Fruit fly (Drosophila melanogaster) whole organism, embryonic: Measurements from ENCODE around the gene CG13653.

Experiments used
- CG11560 ChIP-seq: fragments of 200-800 bp; sonication (Bioruptor generic); IDR thresholded peaks from 3 replicates; pipeline ENCODE4 v1.3.6; 2022; ENCODE audit warnings: missing biosample characterization, missing genetic modification characterization
- CG11695 ChIP-seq: fragments of 200-800 bp; sonication (Bioruptor generic); IDR thresholded peaks from 3 replicates; pipeline ENCODE4 v1.3.6; 2022; ENCODE audit warnings: missing biosample characterization, missing genetic modification characterization
- CG13123 ChIP-seq: fragments of 200-800 bp; sonication (Bioruptor generic); optimal IDR thresholded peaks from 2 replicates; lab custom pipeline; 2016; ENCODE audit warnings: missing biosample characterization, missing genetic modification characterization
- CG1529 ChIP-seq: fragments of 200-800 bp; sonication (Bioruptor generic); optimal IDR thresholded peaks from 3 replicates; lab custom pipeline; 2018; ENCODE audit warnings: missing biosample characterization, missing genetic modification characterization
- CG15479 ChIP-seq: fragments of 200-800 bp; sonication (Bioruptor generic); optimal IDR thresholded peaks from 3 replicates; lab custom pipeline; 2019; ENCODE audit warnings: missing biosample characterization, mild to moderate bottlenecking, missing genetic modification characterization, moderate library complexity
- CG17361 ChIP-seq: fragments of 200-800 bp; sonication (Bioruptor generic); IDR thresholded peaks from 3 replicates; pipeline ENCODE4 v1.3.6; 2022; ENCODE audit warnings: missing biosample characterization, missing genetic modification characterization
- CG3065 ChIP-seq: fragments of 200-800 bp; sonication (Bioruptor generic); optimal IDR thresholded peaks from 2 replicates; lab custom pipeline; 2016; ENCODE audit warnings: missing biosample characterization, missing genetic modification characterization
- CG34376 ChIP-seq: fragments of 200-800 bp; sonication (Bioruptor generic); optimal IDR thresholded peaks from 2 replicates; lab custom pipeline; 2018; ENCODE audit warnings: missing biosample characterization, mild to moderate bottlenecking, missing genetic modification characterization
- CG42726 ChIP-seq: fragments of 200-800 bp; sonication (Bioruptor generic); IDR thresholded peaks from 2 replicates; pipeline ENCODE4 v1.3.6; 2022; ENCODE audit warnings: missing biosample characterization, missing genetic modification characterization; ENCODE audit not compliant: partially characterized antibody
- CG5180 ChIP-seq: fragments of 200-800 bp; sonication (Bioruptor generic); optimal IDR thresholded peaks from 3 replicates; lab custom pipeline; 2017; ENCODE audit warnings: missing biosample characterization, missing genetic modification characterization, mild to moderate bottlenecking, moderate library complexity, missing genetic modification reagents
- CG5953 ChIP-seq: fragments of 200-800 bp; sonication (Bioruptor generic); IDR thresholded peaks from 2 replicates; pipeline ENCODE4 v1.3.6; 2022; ENCODE audit warnings: missing biosample characterization, missing genetic modification characterization
- Dek ChIP-seq: fragments of 200-800 bp; sonication (Bioruptor generic); optimal IDR thresholded peaks from 3 replicates; lab custom pipeline; 2019; ENCODE audit warnings: missing biosample characterization, mild to moderate bottlenecking, missing genetic modification characterization, moderate library complexity
- Dip3 ChIP-seq: fragments of 200-800 bp; sonication (Bioruptor generic); optimal IDR thresholded peaks from 3 replicates; lab custom pipeline; 2016; ENCODE audit warnings: missing biosample characterization, missing genetic modification characterization
- Dp ChIP-seq: fragments of 200-800 bp; sonication (Bioruptor generic); optimal IDR thresholded peaks from 2 replicates; lab custom pipeline; 2018; ENCODE audit warnings: missing biosample characterization, mild to moderate bottlenecking, missing genetic modification characterization, moderate library complexity
- Eip74EF ChIP-seq, 2 experiments: fragments of 200-800 bp in 1 of 2; fragments of >200 bp in 1 of 2; sonication (Bioruptor generic) in 1 of 2; optimal IDR thresholded peaks; 2 replicates each; lab custom pipeline; 2017 to 2019; ENCODE audit warnings: missing biosample characterization in 2 of 2, missing genetic modification characterization in 2 of 2, mild to moderate bottlenecking in 1 of 2, moderate library complexity in 1 of 2
- Fer1 ChIP-seq: fragments of 200-800 bp; sonication (Bioruptor generic); optimal IDR thresholded peaks from 2 replicates; lab custom pipeline; 2017; ENCODE audit warnings: missing biosample characterization, mild to moderate bottlenecking, missing genetic modification characterization
- HHEX ChIP-seq: fragments of 200-800 bp; sonication (Bioruptor generic); optimal IDR thresholded peaks from 3 replicates; lab custom pipeline; 2017; ENCODE audit warnings: missing biosample characterization, mild to moderate bottlenecking, missing genetic modification characterization, missing genetic modification reagents
- Med ChIP-seq: fragments of 200-800 bp; sonication (Bioruptor generic); peaks from one replicate; lab custom pipeline; 2016; ENCODE audit warnings: missing biosample characterization, missing genetic modification characterization, mild to moderate bottlenecking, inconsistent platforms, moderate library complexity
- NC2α ChIP-seq: fragments of 200-800 bp; sonication (Bioruptor generic); optimal IDR thresholded peaks from 2 replicates; lab custom pipeline; 2016; ENCODE audit warnings: missing biosample characterization, missing genetic modification characterization
- Neu2 ChIP-seq: fragments of 200-800 bp; sonication (Bioruptor generic); optimal IDR thresholded peaks from 3 replicates; lab custom pipeline; 2016; ENCODE audit warnings: missing biosample characterization, missing genetic modification characterization, borderline replicate concordance
- Sin3A ChIP-seq: fragments of >200 bp; optimal IDR thresholded peaks from 2 replicates; lab custom pipeline; 2018
- Six4 ChIP-seq: fragments of 200-800 bp; sonication (Bioruptor generic); optimal IDR thresholded peaks from 2 replicates; lab custom pipeline; 2016; ENCODE audit warnings: missing biosample characterization, missing genetic modification characterization
- Sry-β ChIP-seq: fragments of 200-800 bp; sonication (Bioruptor generic); optimal IDR thresholded peaks from 2 replicates; lab custom pipeline; 2018; ENCODE audit warnings: missing biosample characterization, mild to moderate bottlenecking, missing genetic modification characterization, moderate library complexity
- aop ChIP-seq: fragments of 200-800 bp; sonication (Bioruptor generic); IDR thresholded peaks from 2 replicates; pipeline ENCODE4 v1.3.6; 2022; ENCODE audit warnings: missing biosample characterization, missing genetic modification characterization
- ci ChIP-seq: fragments of 200-800 bp; sonication (Bioruptor generic); IDR thresholded peaks from 3 replicates; pipeline ENCODE4 v1.3.6; 2022; ENCODE audit warnings: missing biosample characterization, missing genetic modification characterization
- dmrt99B ChIP-seq: fragments of 200-800 bp; sonication (Bioruptor generic); optimal IDR thresholded peaks from 2 replicates; lab custom pipeline; 2018; ENCODE audit warnings: missing biosample characterization, mild to moderate bottlenecking, missing genetic modification characterization, moderate library complexity
- esg ChIP-seq: fragments of 200-800 bp; sonication (Bioruptor generic); conservative IDR thresholded peaks from 2 replicates; pipeline ENCODE4 v1.3.6; 2022; ENCODE audit warnings: missing biosample characterization, missing genetic modification characterization
- gsb-n ChIP-seq: fragments of 200-800 bp; sonication (Bioruptor generic); optimal IDR thresholded peaks from 3 replicates; lab custom pipeline; 2018; ENCODE audit warnings: missing biosample characterization, mild to moderate bottlenecking, missing genetic modification characterization
- lov ChIP-seq, 2 experiments: fragments of 200-800 bp in 1 of 2; fragments of >200 bp in 1 of 2; sonication (Bioruptor generic) in 1 of 2; IDR thresholded peaks in 1 of 2; optimal IDR thresholded peaks in 1 of 2; 2 replicates in 1 of 2; 3 replicates in 1 of 2; pipeline versions ENCODE4 v1.3.6 to Lab custom; 2017 to 2022; ENCODE audit warnings: missing biosample characterization in 1 of 2, missing genetic modification characterization in 1 of 2
- nmo ChIP-seq: fragments of 200-800 bp; sonication (Bioruptor generic); optimal IDR thresholded peaks from 2 replicates; lab custom pipeline; 2018; ENCODE audit warnings: missing biosample characterization, mild to moderate bottlenecking, missing genetic modification characterization, moderate library complexity
- p53 ChIP-seq: fragments of 200-800 bp; sonication (Bioruptor generic); optimal IDR thresholded peaks from 2 replicates; lab custom pipeline; 2016; ENCODE audit warnings: missing biosample characterization, missing genetic modification characterization
- pita ChIP-seq: fragments of 200-800 bp; sonication (Bioruptor generic); optimal IDR thresholded peaks from 2 replicates; lab custom pipeline; 2017; ENCODE audit warnings: missing biosample characterization, mild to moderate bottlenecking, missing genetic modification characterization
- pzg ChIP-seq: fragments of 200-800 bp; sonication (Bioruptor generic); optimal IDR thresholded peaks from 3 replicates; lab custom pipeline; 2018; ENCODE audit warnings: missing biosample characterization, mild to moderate bottlenecking, missing genetic modification characterization, moderate library complexity
- sc ChIP-seq, 3 experiments: fragments of >200 bp in 2 of 3; fragments of 200-800 bp in 1 of 3; sonication (Bioruptor generic) in 1 of 3; optimal IDR thresholded peaks; 2 replicates in 2 of 3; 3 replicates in 1 of 3; lab custom pipeline; 2017; ENCODE audit warnings: mild to moderate bottlenecking in 1 of 3, missing biosample characterization in 1 of 3, missing genetic modification characterization in 1 of 3, missing genetic modification reagents in 1 of 3
- sd ChIP-seq: fragments of 200-800 bp; sonication (Bioruptor generic); optimal IDR thresholded peaks from 3 replicates; lab custom pipeline; 2018; ENCODE audit warnings: missing biosample characterization, mild to moderate bottlenecking, missing genetic modification characterization, moderate library complexity
- sens-2 ChIP-seq: fragments of 200-800 bp; sonication (Bioruptor generic); IDR thresholded peaks from 2 replicates; pipeline ENCODE4 v1.3.6; 2022; ENCODE audit warnings: missing biosample characterization, missing genetic modification characterization
- slbo ChIP-seq: fragments of 200-800 bp; sonication (Bioruptor generic); IDR thresholded peaks from 2 replicates; pipeline ENCODE4 v1.3.6; 2022; ENCODE audit warnings: missing biosample characterization, missing genetic modification characterization
- sug ChIP-seq: fragments of 200-800 bp; optimal IDR thresholded peaks from 2 replicates; lab custom pipeline; 2019; ENCODE audit warnings: missing biosample characterization, mild to moderate bottlenecking, missing genetic modification characterization, moderate library complexity
- tgo ChIP-seq: fragments of 200-800 bp; sonication (Bioruptor generic); IDR thresholded peaks from 3 replicates; pipeline ENCODE4 v1.3.6; 2022; ENCODE audit warnings: missing biosample characterization, missing genetic modification characterization
- wdn ChIP-seq: fragments of 200-800 bp; sonication (Bioruptor generic); IDR thresholded peaks from 2 replicates; pipeline ENCODE4 v1.3.6; 2022; ENCODE audit warnings: missing biosample characterization, missing genetic modification characterization
- yki ChIP-seq: fragments of >200 bp; optimal IDR thresholded peaks from 3 replicates; lab custom pipeline; 2018

Gene CG13653

DNA sequence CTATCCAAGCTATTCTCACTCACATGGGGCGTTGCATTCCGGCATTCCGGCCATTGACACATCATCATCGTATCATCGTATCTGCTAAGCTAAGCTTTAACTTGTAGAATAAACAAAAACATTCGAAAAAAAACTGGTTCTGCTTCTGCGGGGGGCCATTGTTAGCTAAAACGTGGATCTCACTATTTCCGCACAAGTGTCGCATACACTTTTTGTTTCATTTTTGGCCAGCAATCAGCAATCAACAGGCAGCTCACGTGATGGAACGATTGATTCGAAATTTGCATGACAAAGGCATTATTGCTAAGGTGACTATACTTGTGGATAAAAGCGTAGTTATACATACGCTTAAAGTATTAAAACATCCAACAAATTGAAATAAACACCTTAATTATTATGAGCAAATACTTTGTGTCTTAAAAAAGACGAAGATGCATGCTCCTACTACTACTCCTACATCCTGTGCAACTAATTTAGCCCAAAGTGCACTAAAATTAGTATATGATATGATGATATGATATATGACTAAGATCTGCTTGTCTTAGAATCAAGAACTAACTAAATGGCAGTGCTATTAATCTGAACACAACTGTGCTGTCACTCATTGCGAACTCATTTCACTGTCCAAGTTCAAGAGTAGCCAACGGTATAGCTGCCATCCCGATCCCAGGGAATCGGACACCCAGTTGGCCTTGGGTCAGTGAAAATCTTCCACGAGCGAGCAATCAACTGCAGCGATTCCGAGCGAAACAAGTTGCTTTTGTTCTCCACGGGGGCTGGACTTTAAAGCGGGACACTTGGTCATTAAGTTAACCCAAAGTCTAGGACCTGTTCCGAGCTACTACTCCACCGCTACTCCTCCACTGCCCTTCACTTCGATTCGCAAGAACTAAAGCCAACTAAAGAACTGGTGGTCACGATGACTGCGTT is 43.7 kb downstream of the CG13653 start (continued):
- TF ChIP-seq Eip74EF (GFP tag; optimal IDR thresholded peaks at IDR 0.05; lab: Kevin White, UChicago): peak in 1 of 2 experiments; percentile 10
- TF ChIP-seq wdn (GFP tag; lab: Robert Waterston, UW): no peak
- TF ChIP-seq CG13123 (GFP tag; lab: Kevin White, UChicago): no peak
- TF ChIP-seq slbo (GFP tag; lab: Robert Waterston, UW): no peak
- no peak for TF ChIP-seq CG15479
- no peak for TF ChIP-seq sens-2

dm6 chr3R:25239880-25240279 is 44.6 kb downstream of the CG13653 start, which contains the start of gene to:
to (plus strand) TSS chr3R:25240180.
- TF ChIP-seq Eip74EF (GFP tag; optimal IDR thresholded peaks at IDR 0.05; lab: Kevin White, UChicago): no peak
- no peak for TF ChIP-seq CG11695 (GFP tag; lab: Robert Waterston, UW)
- TF ChIP-seq NC2α (GFP tag; lab: Kevin White, UChicago): no peak
- no peak for TF ChIP-seq Dip3 (GFP tag; lab: Kevin White, UChicago)
- TF ChIP-seq Sry-β: no peak
- no peak for TF ChIP-seq gsb-n
- TF ChIP-seq pzg (GFP tag; lab: Kevin White, UChicago): no peak
- no peak for TF ChIP-seq Dek (tag; lab: Kevin White, UChicago)
- TF ChIP-seq aop (GFP tag; lab: Robert Waterston, UW): no peak
- TF ChIP-seq CG1529 (GFP tag; lab: Kevin White, UChicago): no peak
- no peak for TF ChIP-seq ci (GFP tag; lab: Robert Waterston, UW)
- no peak for TF ChIP-seq CG5180 (GFP tag; lab: Kevin White, UChicago)
- no peak for TF ChIP-seq CG5953 (GFP tag; lab: Robert Waterston, UW)
- no peak for TF ChIP-seq Six4 (GFP tag; lab: Kevin White, UChicago)
- no peak for TF ChIP-seq sc (optimal IDR thresholded peaks at IDR 0.05; lab: Kevin White, UChicago)
- TF ChIP-seq sc (GFP tag; optimal IDR thresholded peaks at IDR 0.05; lab: Kevin White, UChicago): no peak
- TF ChIP-seq yki (lab: Kevin White, UChicago): no peak

- TF ChIP-seq HHEX: no peak
Measured at dm6 chr3R:25241507-25242070, 46.3 kb downstream of the CG13653 start, which contains the start of gene CG11854. CG11854 (plus strand) TSS chr3R:25242020.

- TF ChIP-seq CG3065 (GFP tag; lab: Kevin White, UChicago): no peak
- no peak for TF ChIP-seq tgo (GFP tag; lab: Robert Waterston, UW)
- TF ChIP-seq Med: peak; percentile 56
- no peak for TF ChIP-seq CG11560 (tag; lab: Robert Waterston, UW)
- no peak for TF ChIP-seq CG34376
- TF ChIP-seq Sin3A (lab: Kevin White, UChicago): no peak
- no peak for TF ChIP-seq p53 (GFP tag; lab: Kevin White, UChicago)
- peak; percentile 15 for TF ChIP-seq Fer1 (GFP tag; lab: Kevin White, UChicago)
- TF ChIP-seq Dp (GFP tag; lab: Kevin White, UChicago): peak; percentile 97
- peak; percentile 40 for TF ChIP-seq nmo
- TF ChIP-seq dmrt99B (tag; lab: Kevin White, UChicago): no peak
- no peak for TF ChIP-seq Neu2 (GFP tag; lab: Kevin White, UChicago)
- 0 out of 3 replicates have a peak, but pooled peaks have one; percentile 24 for TF ChIP-seq CG17361 (GFP tag; lab: Robert Waterston, UW)
- TF ChIP-seq pita (GFP tag; lab: Kevin White, UChicago): peak; percentile 86
- TF ChIP-seq esg (GFP tag; lab: Robert Waterston, UW): no peak
- peak; percentile 56; the same call in 1 of the 2 replicates for TF ChIP-seq CG42726 (GFP tag; lab: Robert Waterston, UW)
- peak; percentile 46 for TF ChIP-seq sug (tag; lab: Kevin White, UChicago)
- TF ChIP-seq lov (optimal IDR thresholded peaks at IDR 0.05; lab: Kevin White, UChicago): no peak
- TF ChIP-seq lov (GFP tag; IDR thresholded peaks at IDR 0.05; lab: Robert Waterston, UW): no peak
- peak; percentile 52 for TF ChIP-seq sd
Measured at dm6 chr3R:25245052-25245813, 49.9 kb downstream of the CG13653 start, which contains the start of gene bam. bam (minus strand) TSS chr3R:25245109.
